Fruit fly (Drosophila melanogaster) S2 (cell line): ENCODE results near the gene Mipp2.
A peak's percentile ranks its signal among the peaks of the same experiment; 100 is the strongest.

ENCODE experiments used
- CG8478 ChIP-seq: fragments of >200 bp; optimal IDR thresholded peaks from 2 replicates; lab custom pipeline; 2018
- CTCF ChIP-seq, 2 experiments: fragments of >200 bp; optimal IDR thresholded peaks; 2 replicates each; lab custom pipeline; 2018

dm6 chrX:6035359-6035758 lies 55.9 kb downstream of the Mipp2 start:
- TF ChIP-seq CTCF (optimal IDR thresholded peaks at IDR 0.05; lab: Kevin White, UChicago) = peak; percentile 32 to 72
- no peak for TF ChIP-seq CG8478 (lab: Kevin White, UChicago)
